Worm (Caenorhabditis elegans) whole organism, L3 larva: ENCODE measurements around the gene F35D2.2.

Source experiments
- skn-1 ChIP-seq: fragments of 150-350 bp; optimal IDR thresholded peaks from 2 replicates; lab custom pipeline; 2014; ENCODE audit warnings: missing biosample characterization, missing genetic modification characterization
- ztf-11 ChIP-seq: fragments of 150-350 bp; optimal IDR thresholded peaks from 2 replicates; lab custom pipeline; 2014; ENCODE audit warnings: missing biosample characterization, missing genetic modification characterization

ce11 chrII:7570820-7571219 is 3.4 kb upstream of the F35D2.2 start:
- TF ChIP-seq skn-1 (no peak), ztf-11 (no peak)
